Worm (Caenorhabditis elegans): ENCODE results near the gene sth-1.

DNA sequence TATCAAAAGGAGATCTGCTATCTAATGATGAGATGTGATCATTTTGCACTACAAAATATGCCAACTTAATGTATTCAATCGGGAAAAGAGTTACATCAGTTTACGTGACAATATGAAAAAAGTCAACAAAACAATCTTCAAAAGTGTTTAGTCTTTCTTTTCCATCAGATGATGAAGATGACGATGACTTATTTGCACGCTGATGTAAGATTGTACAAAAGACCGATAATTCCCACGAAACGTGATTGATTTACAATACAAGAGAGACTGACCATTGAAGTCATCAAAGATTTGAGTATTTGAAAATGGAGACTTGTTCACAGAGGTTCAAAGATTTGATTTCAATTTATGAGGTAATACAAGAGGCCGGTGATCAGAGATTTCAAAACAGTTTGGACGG is 26.7 kb upstream of the sth-1 start:
- TF ChIP-seq cog-1 (tag; optimal IDR thresholded peaks at IDR 0.05) (no peak), ztf-23 (GFP tag; IDR thresholded peaks at IDR 0.05) (no peak), med-1 (GFP tag; optimal IDR thresholded peaks at IDR 0.05; ENCODE audit: insufficient read depth) (no peak), ref-1 (GFP tag; conservative IDR thresholded peaks at IDR 0.05) (no peak), klf-2 (GFP tag; conservative IDR thresholded peaks at IDR 0.05) (no peak), flt-1 (GFP tag; IDR thresholded peaks at IDR 0.05) (no peak), ztf-29 (GFP tag; IDR thresholded peaks at IDR 0.05) (no peak), T22C8.4 (GFP tag; IDR thresholded peaks at IDR 0.05) (no peak), tab-1 (GFP tag; IDR thresholded peaks at IDR 0.05) (no peak)
